Worm (Caenorhabditis elegans): Measurements from ENCODE around the gene dpy-4.

DNA sequence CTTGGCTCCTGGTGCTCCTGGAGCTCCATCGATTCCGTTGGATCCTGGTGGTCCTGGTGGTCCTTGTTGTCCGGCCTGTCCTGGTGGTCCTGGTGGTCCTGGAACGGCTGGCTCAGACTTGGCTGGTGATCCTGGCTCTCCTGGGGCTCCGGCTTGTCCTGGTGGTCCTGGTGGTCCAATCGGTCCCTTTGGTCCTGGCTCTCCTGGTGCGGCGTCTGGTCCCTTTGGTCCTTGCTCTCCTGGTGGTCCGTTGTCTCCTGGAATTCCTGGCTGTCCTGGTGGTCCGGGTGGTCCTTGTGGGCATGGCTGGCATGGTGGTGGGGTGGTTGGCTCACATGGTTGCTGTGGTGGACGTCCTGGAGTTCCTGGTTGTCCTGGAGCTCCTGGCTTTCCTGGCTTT, 725 bp downstream of the dpy-4 start:
- TF ChIP-seq elt-3 (tag; optimal IDR thresholded peaks at IDR 0.05) = no peak
- no peak for TF ChIP-seq elt-1 (tag; optimal IDR thresholded peaks at IDR 0.05; ENCODE audit: borderline replicate concordance, insufficient read depth)
- no peak for TF ChIP-seq ceh-43 (GFP tag; optimal IDR thresholded peaks at IDR 0.05)
- no peak for TF ChIP-seq lsy-2 (tag; optimal IDR thresholded peaks at IDR 0.05)
- TF ChIP-seq ztf-11 (tag; optimal IDR thresholded peaks at IDR 0.05) = no peak
- no peak for TF ChIP-seq lin-13 (tag; optimal IDR thresholded peaks at IDR 0.05)
- TF ChIP-seq unc-39 (tag; optimal IDR thresholded peaks at IDR 0.05) = no peak
- no peak for TF ChIP-seq pha-4 (tag; optimal IDR thresholded peaks at IDR 0.05)
- TF ChIP-seq nhr-12 (tag; optimal IDR thresholded peaks at IDR 0.05) = no peak
- TF ChIP-seq mep-1 (tag; optimal IDR thresholded peaks at IDR 0.05) = no peak
- no peak for TF ChIP-seq unc-62 (GFP tag; optimal IDR thresholded peaks at IDR 0.05)
- no peak for TF ChIP-seq lin-32 (GFP tag; optimal IDR thresholded peaks at IDR 0.05)
